Fruit fly (Drosophila melanogaster): ENCODE results near the gene baz.

The baz gene

dm6 chrX:17122425-17123094, 37.2 kb upstream of the baz start:
- TF ChIP-seq kay (GFP tag; ENCODE audit: borderline replicate concordance) (no peak), cnc (optimal IDR thresholded peaks at IDR 0.05) (no peak), CG7045 (GFP tag; optimal IDR thresholded peaks at IDR 0.05) (no peak), CG14711 (tag; optimal IDR thresholded peaks at IDR 0.05) (no peak), CG5204 (GFP tag; optimal IDR thresholded peaks at IDR 0.05) (no peak), Hr96 (GFP tag; optimal IDR thresholded peaks at IDR 0.05) (no peak), CG33017 (tag; optimal IDR thresholded peaks at IDR 0.05) (no peak), CG12768 (GFP tag; optimal IDR thresholded peaks at IDR 0.05) (no peak), ovo (GFP tag; optimal IDR thresholded peaks at IDR 0.05) (no peak)

- TF ChIP-seq CG7045 (GFP tag; optimal IDR thresholded peaks at IDR 0.05): no peak
- no peak for TF ChIP-seq cic (GFP tag; optimal IDR thresholded peaks at IDR 0.05)
- no peak for TF ChIP-seq Clk (GFP tag; optimal IDR thresholded peaks at IDR 0.05)
- no peak for TF ChIP-seq CG7101 (tag; optimal IDR thresholded peaks at IDR 0.05)
- TF ChIP-seq CG1620 (GFP tag; optimal IDR thresholded peaks at IDR 0.05): no peak
- TF ChIP-seq CG12768 (GFP tag; optimal IDR thresholded peaks at IDR 0.05): no peak
- TF ChIP-seq CG5204 (GFP tag; optimal IDR thresholded peaks at IDR 0.05): no peak
- TF ChIP-seq Mnt (GFP tag; optimal IDR thresholded peaks at IDR 0.05): no peak
- TF ChIP-seq bab1 (GFP tag; optimal IDR thresholded peaks at IDR 0.05): no peak
- no peak for TF ChIP-seq toe (GFP tag; optimal IDR thresholded peaks at IDR 0.05)
- no peak for TF ChIP-seq pad (GFP tag; optimal IDR thresholded peaks at IDR 0.05)
- no peak for TF ChIP-seq CG33017 (tag; optimal IDR thresholded peaks at IDR 0.05)
- TF ChIP-seq CG14711 (tag; optimal IDR thresholded peaks at IDR 0.05): no peak
- no peak for TF ChIP-seq ovo (GFP tag; optimal IDR thresholded peaks at IDR 0.05)
- TF ChIP-seq Hr96 (GFP tag; optimal IDR thresholded peaks at IDR 0.05): no peak
- TF ChIP-seq tj (GFP tag; optimal IDR thresholded peaks at IDR 0.05): no peak
- no peak for TF ChIP-seq kay (GFP tag; ENCODE audit: borderline replicate concordance)
Observed at dm6 chrX:17123545-17124203, 36.1 kb upstream of the baz start.

dm6 chrX:17125017-17125821, 34.6 kb upstream of the baz start:
- no peak for TF ChIP-seq Clk (GFP tag; optimal IDR thresholded peaks at IDR 0.05)
- peak; percentile 81 for TF ChIP-seq pad (GFP tag; optimal IDR thresholded peaks at IDR 0.05)
- no peak for TF ChIP-seq kay (GFP tag; ENCODE audit: borderline replicate concordance)
- peak; percentile 39 for TF ChIP-seq bab1 (GFP tag; optimal IDR thresholded peaks at IDR 0.05)
- TF ChIP-seq cic (GFP tag; optimal IDR thresholded peaks at IDR 0.05): no peak
- no peak for TF ChIP-seq CG7101 (tag; optimal IDR thresholded peaks at IDR 0.05)
- TF ChIP-seq CG1620 (GFP tag; optimal IDR thresholded peaks at IDR 0.05): no peak
- peak; percentile 76 for TF ChIP-seq ovo (GFP tag; optimal IDR thresholded peaks at IDR 0.05)
- no peak for TF ChIP-seq cnc (optimal IDR thresholded peaks at IDR 0.05)
- no peak for TF ChIP-seq Hr96 (GFP tag; optimal IDR thresholded peaks at IDR 0.05)
- TF ChIP-seq CG14711 (tag; optimal IDR thresholded peaks at IDR 0.05): peak; percentile 58
- no peak for TF ChIP-seq CG7045 (GFP tag; optimal IDR thresholded peaks at IDR 0.05)

dm6 chrX:17129733-17130466, 29.9 kb upstream of the baz start:
- TF ChIP-seq pad (GFP tag; optimal IDR thresholded peaks at IDR 0.05): peak; percentile 43
- no peak for TF ChIP-seq CG5204 (GFP tag; optimal IDR thresholded peaks at IDR 0.05)
- no peak for TF ChIP-seq CG12768 (GFP tag; optimal IDR thresholded peaks at IDR 0.05)
- TF ChIP-seq cic (GFP tag; optimal IDR thresholded peaks at IDR 0.05): peak; percentile 14
- TF ChIP-seq CG14711 (tag; optimal IDR thresholded peaks at IDR 0.05): peak; percentile 74
- TF ChIP-seq Crg-1 (GFP tag; optimal IDR thresholded peaks at IDR 0.05): peak; percentile 12
- TF ChIP-seq tj (GFP tag; optimal IDR thresholded peaks at IDR 0.05): peak; percentile 52
- TF ChIP-seq CG33017 (tag; optimal IDR thresholded peaks at IDR 0.05): peak; percentile 79
- no peak for TF ChIP-seq CG7045 (GFP tag; optimal IDR thresholded peaks at IDR 0.05)
- TF ChIP-seq Clk (GFP tag; optimal IDR thresholded peaks at IDR 0.05): no peak
- no peak for TF ChIP-seq CG1620 (GFP tag; optimal IDR thresholded peaks at IDR 0.05)
- TF ChIP-seq cnc (optimal IDR thresholded peaks at IDR 0.05): no peak
- peak; percentile 25 for TF ChIP-seq ovo (GFP tag; optimal IDR thresholded peaks at IDR 0.05)
- TF ChIP-seq kay (GFP tag; ENCODE audit: borderline replicate concordance): no peak
- TF ChIP-seq toe (GFP tag; optimal IDR thresholded peaks at IDR 0.05): no peak
- TF ChIP-seq Hr96 (GFP tag; optimal IDR thresholded peaks at IDR 0.05): no peak
- peak; percentile 1 for TF ChIP-seq Mnt (GFP tag; optimal IDR thresholded peaks at IDR 0.05)
- peak; percentile 83 for TF ChIP-seq CG11617 (GFP tag; optimal IDR thresholded peaks at IDR 0.05)
- TF ChIP-seq CG7101 (tag; optimal IDR thresholded peaks at IDR 0.05): peak; percentile 84
- peak; percentile 77 for TF ChIP-seq bab1 (GFP tag; optimal IDR thresholded peaks at IDR 0.05)

- no peak for TF ChIP-seq CG5204 (GFP tag; optimal IDR thresholded peaks at IDR 0.05)
- TF ChIP-seq toe (GFP tag; optimal IDR thresholded peaks at IDR 0.05): no peak
- TF ChIP-seq bab1 (GFP tag; optimal IDR thresholded peaks at IDR 0.05): no peak
- no peak for TF ChIP-seq CG12768 (GFP tag; optimal IDR thresholded peaks at IDR 0.05)
- TF ChIP-seq Clk (GFP tag; optimal IDR thresholded peaks at IDR 0.05): no peak
- TF ChIP-seq pad (GFP tag; optimal IDR thresholded peaks at IDR 0.05): no peak
- no peak for TF ChIP-seq CG11617 (GFP tag; optimal IDR thresholded peaks at IDR 0.05)
- TF ChIP-seq kay (GFP tag; ENCODE audit: borderline replicate concordance): no peak
- no peak for TF ChIP-seq cnc (optimal IDR thresholded peaks at IDR 0.05)
- no peak for TF ChIP-seq CG7045 (GFP tag; optimal IDR thresholded peaks at IDR 0.05)
- no peak for TF ChIP-seq cic (GFP tag; optimal IDR thresholded peaks at IDR 0.05)
- TF ChIP-seq CG1620 (GFP tag; optimal IDR thresholded peaks at IDR 0.05): no peak
Observed at dm6 chrX:17132685-17133084, 27.1 kb upstream of the baz start.

All from whole organism, adult.